Worm (Caenorhabditis elegans) whole organism, midembryonic: ENCODE measurements around the gene acr-3.

ENCODE experiments used
- T22C8.4 ChIP-seq: fragments of 200-800 bp; sonication (Bioruptor generic); IDR thresholded peaks from 2 replicates; pipeline ENCODE4 v1.3.6; 2022; ENCODE audit warnings: missing genetic modification characterization, missing compliant biosample characterization
- cog-1 ChIP-seq: sonication (generic microtip); optimal IDR thresholded peaks from 2 replicates; lab custom pipeline; 2016; ENCODE audit warnings: missing genetic modification characterization, missing compliant biosample characterization
- flt-1 ChIP-seq: fragments of 200-800 bp; sonication (Bioruptor generic); IDR thresholded peaks from 2 replicates; pipeline ENCODE4 v1.3.6; 2022; ENCODE audit warnings: missing genetic modification characterization, missing compliant biosample characterization
- klf-2 ChIP-seq: fragments of 200-800 bp; sonication (Bioruptor generic); conservative IDR thresholded peaks from 2 replicates; pipeline ENCODE4 v1.3.6; 2022; ENCODE audit warnings: missing genetic modification reagents, missing genetic modification characterization, missing compliant biosample characterization
- med-1 ChIP-seq: sonication (generic microtip); optimal IDR thresholded peaks from 2 replicates; lab custom pipeline; 2017; ENCODE audit warnings: missing genetic modification characterization, mild to moderate bottlenecking, missing compliant biosample characterization, antibody characterized with exemption, missing genetic modification reagents; ENCODE audit not compliant: insufficient read depth
- ref-1 ChIP-seq: fragments of 200-800 bp; sonication (Bioruptor generic); conservative IDR thresholded peaks from 2 replicates; pipeline ENCODE4 v1.3.6; 2022; ENCODE audit warnings: missing genetic modification reagents, missing genetic modification characterization, missing compliant biosample characterization
- tab-1 ChIP-seq: fragments of 200-800 bp; sonication (Bioruptor generic); IDR thresholded peaks from 2 replicates; pipeline ENCODE4 v1.3.6; 2022; ENCODE audit warnings: missing genetic modification characterization, missing compliant biosample characterization
- ztf-23 ChIP-seq: fragments of 200-800 bp; sonication (Bioruptor generic); IDR thresholded peaks from 2 replicates; pipeline ENCODE4 v1.3.6; 2022; ENCODE audit warnings: missing genetic modification reagents, missing genetic modification characterization, missing compliant biosample characterization
- ztf-29 ChIP-seq: fragments of 200-800 bp; sonication (Bioruptor generic); IDR thresholded peaks from 2 replicates; pipeline ENCODE4 v1.3.6; 2022; ENCODE audit warnings: missing genetic modification reagents, missing genetic modification characterization, missing compliant biosample characterization

acr-3 gene

DNA sequence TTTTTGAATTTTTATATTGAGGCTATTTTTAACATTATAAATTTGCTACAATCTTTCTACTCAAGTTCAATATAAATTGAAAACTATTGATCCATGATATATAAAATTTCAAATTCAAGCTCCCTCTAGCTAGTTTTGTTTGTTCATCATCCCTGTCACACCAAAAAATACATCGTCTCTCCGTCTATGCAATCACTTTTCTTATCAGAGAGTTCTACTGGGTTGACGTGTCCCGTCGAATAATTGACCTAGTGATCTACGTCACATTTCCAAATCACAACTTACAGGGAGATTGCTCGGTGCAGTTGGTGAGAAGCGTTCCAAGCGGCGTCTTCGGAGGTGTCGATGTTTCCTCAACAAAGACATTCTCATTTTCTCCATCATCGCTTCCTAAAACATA, 51.9 kb downstream of the acr-3 start:
- TF ChIP-seq klf-2 (GFP tag; lab: Robert Waterston, UW): no peak
- TF ChIP-seq ztf-29 (GFP tag; lab: Robert Waterston, UW): no peak
- TF ChIP-seq cog-1 (tag; lab: Kevin White, UChicago): no peak
- TF ChIP-seq ref-1 (GFP tag; lab: Robert Waterston, UW): no peak
- no peak for TF ChIP-seq tab-1
- no peak for TF ChIP-seq med-1
- no peak for TF ChIP-seq ztf-23 (GFP tag; lab: Robert Waterston, UW)
- TF ChIP-seq flt-1 (GFP tag; lab: Robert Waterston, UW): no peak
- TF ChIP-seq T22C8.4 (GFP tag; lab: Robert Waterston, UW): no peak

DNA sequence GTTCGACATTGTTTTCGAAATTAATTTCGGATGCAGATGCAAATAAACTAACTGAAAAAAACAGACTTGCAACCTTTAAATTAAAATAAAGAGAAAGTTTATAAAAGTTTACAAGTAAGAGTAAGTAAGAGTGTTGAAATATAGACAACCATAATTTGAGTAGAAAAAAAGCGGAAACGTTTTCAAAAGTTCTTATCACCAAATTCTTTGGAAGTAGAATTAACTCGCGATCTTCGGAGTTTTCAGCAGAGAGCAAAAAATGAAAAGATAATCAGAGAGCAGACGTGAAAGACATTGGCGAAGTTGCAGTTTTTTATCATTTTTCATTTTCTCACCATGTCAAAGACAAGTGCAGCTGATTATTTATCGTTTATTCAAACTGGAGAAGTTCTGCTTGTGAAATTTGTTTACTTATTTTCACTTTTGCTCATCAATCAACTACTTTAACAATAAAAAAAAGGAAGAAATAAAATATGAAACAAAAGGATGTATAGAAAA, 52.4 kb downstream of the acr-3 start, which contains the start of gene abts-4:
Gene abts-4 (minus strand): TSS at position 51 of the 498 bp plus-strand sequence.
- TF ChIP-seq ztf-23 (GFP tag; lab: Robert Waterston, UW) (no peak), ref-1 (GFP tag; lab: Robert Waterston, UW) (no peak), klf-2 (GFP tag; lab: Robert Waterston, UW) (no peak), ztf-29 (GFP tag; lab: Robert Waterston, UW) (no peak), tab-1 (no peak), cog-1 (tag; lab: Kevin White, UChicago) (no peak), T22C8.4 (GFP tag; lab: Robert Waterston, UW) (no peak), med-1 (no peak), flt-1 (GFP tag; lab: Robert Waterston, UW) (no peak)
